Worm (Caenorhabditis elegans): ENCODE measurements around the gene D1054.19.

DNA sequence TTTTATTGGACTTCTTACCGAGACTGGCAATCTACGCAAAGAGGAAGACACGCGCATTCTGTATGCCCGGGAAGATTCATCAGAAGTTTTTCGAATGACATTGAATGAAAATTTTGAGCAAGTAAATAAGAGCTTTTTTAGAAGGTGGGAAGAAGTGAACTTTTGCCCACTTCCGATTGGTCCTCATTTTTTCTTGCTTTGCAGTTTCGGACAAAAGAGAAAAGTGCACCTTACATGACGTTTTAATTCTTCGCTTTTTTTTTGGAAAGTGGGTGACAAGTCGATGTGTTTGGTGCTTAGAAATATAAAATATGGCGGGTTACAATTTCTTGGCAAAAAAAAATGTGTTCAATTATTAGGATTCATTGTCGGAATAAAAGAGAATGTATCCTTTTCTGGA lies 8.8 kb downstream of the D1054.19 start, which contains the start of gene secs-1:
- TF ChIP-seq ceh-6 (GFP tag; optimal IDR thresholded peaks at IDR 0.05) = no peak
- TF ChIP-seq lin-11 (tag; optimal IDR thresholded peaks at IDR 0.05) = no peak
- no peak for TF ChIP-seq pqm-1 (tag; optimal IDR thresholded peaks at IDR 0.05)
- TF ChIP-seq hlh-15 (tag; optimal IDR thresholded peaks at IDR 0.05) = no peak
- TF ChIP-seq tbx-7 (tag; optimal IDR thresholded peaks at IDR 0.05) = no peak
- no peak for TF ChIP-seq unc-42 (tag; optimal IDR thresholded peaks at IDR 0.05)
- no peak for TF ChIP-seq fkh-10 (GFP tag; optimal IDR thresholded peaks at IDR 0.05)
- no peak for TF ChIP-seq hlh-6 (tag; optimal IDR thresholded peaks at IDR 0.05)
- TF ChIP-seq nfya-1 (tag; optimal IDR thresholded peaks at IDR 0.05) = no peak
- no peak for TF ChIP-seq che-1 (tag; optimal IDR thresholded peaks at IDR 0.05)
- TF ChIP-seq ama-1 (optimal IDR thresholded peaks at IDR 0.05) = no peak
- no peak for TF ChIP-seq F13H6.1 (tag; optimal IDR thresholded peaks at IDR 0.05)
